Worm (Caenorhabditis elegans) whole organism, early embryonic: ENCODE measurements around the gene R05G6.10.

Experiments
- B0310.2 ChIP-seq: sonication (generic microtip); optimal IDR thresholded peaks from 2 replicates; lab custom pipeline; 2016; ENCODE audit warnings: mild to moderate bottlenecking, missing genetic modification characterization, missing compliant biosample characterization
- aly-1 ChIP-seq: sonication (generic microtip); optimal IDR thresholded peaks from 2 replicates; lab custom pipeline; 2016; ENCODE audit warnings: missing genetic modification characterization, missing compliant biosample characterization
- ama-1 ChIP-seq: fragments of 150-350 bp; optimal IDR thresholded peaks from 2 replicates; lab custom pipeline; 2014
- ceh-13 ChIP-seq: fragments of 200-800 bp; sonication (Bioruptor generic); optimal IDR thresholded peaks from 2 replicates; lab custom pipeline; 2018; ENCODE audit warnings: mild to moderate bottlenecking, missing genetic modification characterization, missing compliant biosample characterization
- ceh-36 ChIP-seq: sonication (generic microtip); optimal IDR thresholded peaks from 2 replicates; lab custom pipeline; 2016; ENCODE audit warnings: missing genetic modification characterization, inconsistent platforms, missing compliant biosample characterization
- flt-1 ChIP-seq: fragments of 200-800 bp; sonication (Bioruptor generic); IDR thresholded peaks from 2 replicates; pipeline ENCODE4 v1.3.6; 2022; ENCODE audit warnings: missing genetic modification characterization, missing compliant biosample characterization
- hmbx-1 ChIP-seq: sonication (generic microtip); optimal IDR thresholded peaks from 2 replicates; lab custom pipeline; 2016; ENCODE audit warnings: mild to moderate bottlenecking, missing genetic modification characterization, missing compliant biosample characterization
- hnd-1 ChIP-seq: sonication (generic microtip); optimal IDR thresholded peaks from 2 replicates; lab custom pipeline; 2016; ENCODE audit warnings: missing genetic modification characterization, missing compliant biosample characterization
- pes-1 ChIP-seq: fragments of 200-800 bp; sonication (Bioruptor generic); IDR thresholded peaks from 2 replicates; pipeline ENCODE4 v1.3.6; 2022; ENCODE audit warnings: missing genetic modification reagents, missing genetic modification characterization, missing compliant biosample characterization
- sea-1 ChIP-seq: fragments of 200-800 bp; sonication (Bioruptor generic); conservative IDR thresholded peaks from 2 replicates; pipeline ENCODE4 v1.3.6; 2022; ENCODE audit warnings: missing genetic modification characterization, missing compliant biosample characterization
- tbx-11 ChIP-seq: fragments of 200-800 bp; sonication (Bioruptor generic); IDR thresholded peaks from 2 replicates; pipeline ENCODE4 v1.3.6; 2022; ENCODE audit warnings: missing genetic modification characterization, missing compliant biosample characterization
- tbx-37 ChIP-seq: fragments of 200-800 bp; sonication (Bioruptor generic); conservative IDR thresholded peaks from 2 replicates; pipeline ENCODE4 v1.3.6; 2022; ENCODE audit warnings: missing genetic modification reagents, missing genetic modification characterization, missing compliant biosample characterization
- tra-4 ChIP-seq: sonication (generic microtip); optimal IDR thresholded peaks from 2 replicates; lab custom pipeline; 2017; ENCODE audit warnings: missing genetic modification characterization, missing compliant biosample characterization

- TF ChIP-seq ama-1 (no peak), ceh-13 (GFP tag; lab: Kevin White, UChicago) (no peak), ceh-36 (tag; lab: Kevin White, UChicago) (no peak), tbx-37 (GFP tag; lab: Robert Waterston, UW) (no peak), tbx-11 (GFP tag; lab: Robert Waterston, UW) (no peak), hnd-1 (tag; lab: Kevin White, UChicago) (no peak), aly-1 (no peak), pes-1 (no peak), sea-1 (GFP tag; lab: Robert Waterston, UW) (no peak), flt-1 (GFP tag; lab: Robert Waterston, UW) (no peak), tra-4 (no peak), hmbx-1 (tag; lab: Kevin White, UChicago) (no peak), B0310.2 (tag; lab: Kevin White, UChicago) (no peak)
Observed at ce11 chrIV:7532360-7532759, 10.0 kb downstream of the R05G6.10 start, which contains the start of gene R05G6.1.
